Worm (Caenorhabditis elegans) whole organism, late embryonic: ENCODE measurements around the gene F13H8.8.

Experiments used
- K02D7.2 ChIP-seq: sonication (generic microtip); optimal IDR thresholded peaks from 2 replicates; lab custom pipeline; 2017; ENCODE audit warnings: mild to moderate bottlenecking, missing genetic modification characterization, missing compliant biosample characterization
- K09A11.1 ChIP-seq: sonication (generic microtip); optimal IDR thresholded peaks from 2 replicates; lab custom pipeline; 2017; ENCODE audit warnings: antibody characterized with exemption, mild to moderate bottlenecking, missing genetic modification characterization, missing compliant biosample characterization; ENCODE audit not compliant: insufficient read depth
- ahr-1 ChIP-seq: sonication (generic microtip); optimal IDR thresholded peaks from 2 replicates; lab custom pipeline; 2016; ENCODE audit warnings: missing genetic modification characterization, missing compliant biosample characterization
- ceh-22 ChIP-seq: sonication (generic microtip); optimal IDR thresholded peaks from 2 replicates; lab custom pipeline; 2017; ENCODE audit warnings: missing biosample characterization, missing genetic modification characterization
- ceh-9 ChIP-seq: sonication (generic microtip); optimal IDR thresholded peaks from 2 replicates; lab custom pipeline; 2016; ENCODE audit warnings: mild to moderate bottlenecking, missing genetic modification characterization, inconsistent platforms, missing compliant biosample characterization
- ets-4 ChIP-seq: sonication (generic microtip); optimal IDR thresholded peaks from 2 replicates; lab custom pipeline; 2016; ENCODE audit warnings: missing genetic modification characterization, missing compliant biosample characterization
- eyg-1 ChIP-seq: sonication (generic microtip); optimal IDR thresholded peaks from 2 replicates; lab custom pipeline; 2016; ENCODE audit warnings: missing genotype, missing genetic modification characterization, missing compliant biosample characterization
- hlh-13 ChIP-seq: fragments of 200-800 bp; sonication (Bioruptor generic); optimal IDR thresholded peaks from 2 replicates; lab custom pipeline; 2018; ENCODE audit warnings: mild to moderate bottlenecking, missing genetic modification characterization, missing compliant biosample characterization
- hlh-15 ChIP-seq: sonication (generic microtip); optimal IDR thresholded peaks from 2 replicates; lab custom pipeline; 2016; ENCODE audit warnings: missing genetic modification characterization, missing compliant biosample characterization
- lin-11 ChIP-seq: fragments of 200-800 bp; sonication (Bioruptor generic); optimal IDR thresholded peaks from 2 replicates; lab custom pipeline; 2018; ENCODE audit warnings: mild to moderate bottlenecking, missing genetic modification characterization, missing compliant biosample characterization
- nhr-11 ChIP-seq: fragments of 150-350 bp; optimal IDR thresholded peaks from 2 replicates; lab custom pipeline; 2014; ENCODE audit warnings: missing biosample characterization, missing genetic modification characterization
- pha-4 ChIP-seq: fragments of 150-350 bp; optimal IDR thresholded peaks from 2 replicates; lab custom pipeline; 2018; ENCODE audit warnings: missing biosample characterization, missing genetic modification reagents, missing genetic modification characterization
- sox-4 ChIP-seq: sonication (generic microtip); optimal IDR thresholded peaks from 2 replicates; lab custom pipeline; 2017; ENCODE audit warnings: mild to moderate bottlenecking, missing genetic modification characterization, inconsistent platforms, missing compliant biosample characterization
- unc-86 ChIP-seq: sonication (generic microtip); optimal IDR thresholded peaks from 2 replicates; lab custom pipeline; 2016; ENCODE audit warnings: missing genetic modification characterization, missing compliant biosample characterization

DNA sequence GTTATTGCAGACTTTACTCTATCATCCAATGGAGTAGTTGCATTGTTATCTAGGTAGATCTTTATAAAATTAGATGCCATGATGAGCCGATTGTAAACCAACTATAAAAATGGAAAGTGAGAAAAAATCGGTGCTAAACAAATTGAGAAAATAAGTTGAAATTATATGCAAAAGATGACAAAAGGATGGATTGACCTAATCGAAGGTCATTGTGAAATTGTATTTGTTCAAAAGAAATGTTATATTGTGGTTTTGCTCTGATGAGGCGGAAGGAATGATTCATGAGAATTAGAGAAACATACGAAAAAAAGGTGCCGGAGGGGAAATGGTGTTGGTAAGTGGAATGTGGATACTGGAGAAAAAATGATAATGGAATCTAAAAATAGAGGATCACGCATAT lies 13.1 kb upstream of the F13H8.8 start, which contains the start of gene scly-1:
- no peak for TF ChIP-seq lin-11 (tag; lab: Kevin White, UChicago)
- TF ChIP-seq pha-4 (tag; lab: Kevin White, UChicago): no peak
- no peak for TF ChIP-seq nhr-11
- TF ChIP-seq eyg-1 (tag; lab: Kevin White, UChicago): no peak
- TF ChIP-seq unc-86: no peak
- TF ChIP-seq ahr-1 (tag; lab: Kevin White, UChicago): no peak
- TF ChIP-seq ets-4: no peak
- no peak for TF ChIP-seq hlh-13 (GFP tag; lab: Kevin White, UChicago)
- TF ChIP-seq K09A11.1: no peak
- TF ChIP-seq sox-4 (tag; lab: Kevin White, UChicago): no peak
- TF ChIP-seq hlh-15 (tag; lab: Kevin White, UChicago): no peak
- TF ChIP-seq K02D7.2 (tag; lab: Kevin White, UChicago): no peak
- TF ChIP-seq ceh-22 (tag; lab: Kevin White, UChicago): no peak
- no peak for TF ChIP-seq ceh-9 (tag; lab: Kevin White, UChicago)
